Worm (Caenorhabditis elegans): ENCODE results near the gene lips-13.

- TF ChIP-seq tbx-11 (GFP tag; IDR thresholded peaks at IDR 0.05) = no peak
- TF ChIP-seq ceh-13 (GFP tag; optimal IDR thresholded peaks at IDR 0.05) = no peak
- no peak for TF ChIP-seq ama-1 (optimal IDR thresholded peaks at IDR 0.05)
- no peak for TF ChIP-seq flt-1 (GFP tag; IDR thresholded peaks at IDR 0.05)
- TF ChIP-seq F13C5.2 (tag; optimal IDR thresholded peaks at IDR 0.05) = no peak
- TF ChIP-seq aly-1 (tag; optimal IDR thresholded peaks at IDR 0.05) = no peak
- TF ChIP-seq ceh-36 (tag; optimal IDR thresholded peaks at IDR 0.05) = no peak
- TF ChIP-seq hmbx-1 (tag; optimal IDR thresholded peaks at IDR 0.05) = no peak
- no peak for TF ChIP-seq tra-4 (tag; optimal IDR thresholded peaks at IDR 0.05)
- TF ChIP-seq scrt-1 (GFP tag; IDR thresholded peaks at IDR 0.05) = no peak
- no peak for TF ChIP-seq tbx-37 (GFP tag; conservative IDR thresholded peaks at IDR 0.05)
Measured at ce11 chrII:1106914-1107597, 10.8 kb downstream of the lips-13 start, which contains the start of gene col-40.

All from whole organism, early embryonic.